Fruit fly (Drosophila melanogaster): ENCODE data around the gene CG34183.

DNA sequence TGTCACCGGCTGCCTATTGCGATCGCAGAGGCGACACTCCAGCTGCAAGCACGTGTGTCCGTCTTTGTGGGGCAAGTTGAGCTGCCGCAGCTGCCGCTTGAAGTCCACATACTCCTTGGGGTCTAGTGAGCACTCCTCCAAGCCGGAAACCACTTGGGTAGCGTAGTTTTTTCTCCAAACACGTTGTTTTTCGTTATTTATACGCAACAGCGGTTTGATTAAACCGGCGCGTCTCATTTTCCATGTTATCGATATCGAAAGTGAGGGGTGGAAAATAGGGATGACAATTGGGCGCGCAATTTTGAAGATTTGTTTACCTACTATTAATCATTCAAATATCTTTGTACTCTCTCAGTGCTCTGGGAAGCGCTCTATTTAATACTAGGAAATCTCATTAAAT is 2.6 kb upstream of the CG34183 start, which contains the start of gene mtDNA-helicase:
- TF ChIP-seq Myc (optimal IDR thresholded peaks at IDR 0.05) (no peak), h (optimal IDR thresholded peaks at IDR 0.05) (no peak), Sin3A (optimal IDR thresholded peaks at IDR 0.05) (no peak), insv (optimal IDR thresholded peaks at IDR 0.05) (no peak), psq (optimal IDR thresholded peaks at IDR 0.05) (no peak), ttk (optimal IDR thresholded peaks at IDR 0.05) (no peak)
